Worm (Caenorhabditis elegans): ENCODE data around the gene C06H5.8.

DNA sequence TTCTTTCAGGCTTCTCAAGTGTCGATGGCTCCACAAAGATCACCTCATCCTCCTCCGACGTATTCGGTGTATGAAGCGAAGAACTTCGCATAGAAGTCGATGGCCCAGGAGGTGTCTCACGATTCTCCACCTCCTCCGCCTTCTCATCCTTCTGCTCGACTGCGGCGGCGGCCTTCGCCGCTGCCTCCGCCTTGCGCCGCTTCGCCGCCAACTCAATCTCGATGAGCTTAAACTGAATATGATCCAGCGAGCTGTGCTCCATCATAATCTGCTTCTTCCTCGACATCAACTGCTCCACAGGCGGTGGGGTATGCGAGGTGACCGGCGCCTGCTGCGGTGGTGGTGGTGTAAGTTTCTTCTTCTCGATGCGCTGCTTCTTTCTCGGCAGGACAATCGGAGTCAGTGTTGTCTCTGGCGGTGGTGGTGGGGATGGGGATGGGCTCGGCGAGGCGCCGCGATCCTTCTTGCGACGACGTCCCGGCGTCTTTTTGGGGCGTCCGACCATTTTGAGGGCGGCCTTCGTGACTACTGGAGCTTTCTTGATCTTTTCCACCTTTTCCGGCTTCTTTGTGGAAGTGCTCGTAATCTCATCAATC lies 25.1 kb downstream of the C06H5.8 start:
- no peak for TF ChIP-seq W03F9.2 (tag; optimal IDR thresholded peaks at IDR 0.05)
- TF ChIP-seq him-1 (tag; optimal IDR thresholded peaks at IDR 0.05): no peak
